Fruit fly (Drosophila melanogaster): ENCODE measurements around the gene CG8003.
A peak's percentile ranks its signal among the peaks of the same experiment; 100 is the strongest.

The CG8003 gene

DNA sequence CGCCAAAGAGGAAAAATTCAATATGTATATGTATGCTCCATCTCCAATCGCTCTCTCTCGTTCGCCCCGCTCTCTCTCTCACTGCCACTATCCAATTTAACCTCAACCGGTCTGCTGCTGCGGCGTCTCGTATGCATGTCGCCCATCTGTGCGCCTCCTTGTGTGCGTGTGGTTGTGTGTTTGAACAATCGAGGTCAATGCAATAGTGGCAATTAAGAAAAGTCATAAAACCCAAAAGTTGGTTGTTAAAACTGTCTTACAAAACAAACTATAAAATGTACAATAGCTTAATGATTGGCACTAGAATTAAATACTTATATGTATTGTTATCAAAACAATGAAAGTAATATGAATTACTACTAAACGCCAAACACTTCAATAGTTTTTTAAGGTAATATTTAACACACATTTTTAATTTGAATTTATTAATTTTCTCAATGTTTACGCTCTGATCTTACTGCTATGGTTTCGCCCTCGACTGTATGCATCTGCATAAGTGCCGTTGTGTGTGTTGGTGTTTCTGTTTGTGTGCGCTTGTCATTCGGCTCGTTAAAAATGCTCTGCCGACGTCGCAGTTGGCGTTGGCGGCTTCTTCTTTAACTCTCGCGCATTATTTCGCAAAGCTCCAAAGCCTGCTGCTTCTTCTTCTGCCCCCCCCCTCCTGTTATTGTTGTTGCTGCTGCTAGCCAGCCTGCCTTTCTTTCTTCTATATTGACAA, 4.3 kb downstream of the CG8003 start (continued):
- TF ChIP-seq CG6654 (GFP tag; optimal IDR thresholded peaks at IDR 0.05) (peak; percentile 82), Dp (GFP tag; optimal IDR thresholded peaks at IDR 0.05) (peak; percentile 22), D (optimal IDR thresholded peaks at IDR 0.05) (no peak), D (GFP tag; optimal IDR thresholded peaks at IDR 0.05) (peak; percentile 98), her (GFP tag; optimal IDR thresholded peaks at IDR 0.05) (peak; percentile 35), cato (GFP tag; optimal IDR thresholded peaks at IDR 0.05; ENCODE audit: borderline replicate concordance) (peak; percentile 96), CG15073 (GFP tag; optimal IDR thresholded peaks at IDR 0.05) (peak; percentile 79), HLH54F (GFP tag; optimal IDR thresholded peaks at IDR 0.05) (peak; percentile 81), sna (GFP tag; IDR thresholded peaks at IDR 0.05; ENCODE audit: partially characterized antibody) (no peak), CG8478 (optimal IDR thresholded peaks at IDR 0.05) (peak; percentile 72), ap (GFP tag; IDR thresholded peaks at IDR 0.05) (peak; percentile 86), CkIIα-i1 (GFP tag; IDR thresholded peaks at IDR 0.05) (no peak), Eip74EF (GFP tag; optimal IDR thresholded peaks at IDR 0.05) (peak in 1 of 2 experiments; percentile 99), CG6683 (GFP tag; optimal IDR thresholded peaks at IDR 0.05) (peak; percentile 94), Dad (GFP tag; optimal IDR thresholded peaks at IDR 0.05) (peak; percentile 78), Mes4 (GFP tag; optimal IDR thresholded peaks at IDR 0.05) (peak; percentile 84), ind (GFP tag; optimal IDR thresholded peaks at IDR 0.05) (peak; percentile 92), CG16863 (GFP tag; optimal IDR thresholded peaks at IDR 0.05) (peak; percentile 82), NC2β (GFP tag; optimal IDR thresholded peaks at IDR 0.05) (peak; percentile 83), CG12744 (GFP tag; optimal IDR thresholded peaks at IDR 0.05) (peak; percentile 85), CG3838 (GFP tag; optimal IDR thresholded peaks at IDR 0.05) (peak; percentile 76), CG13894 (tag; optimal IDR thresholded peaks at IDR 0.05) (peak; percentile 86), hth (optimal IDR thresholded peaks at IDR 0.05) (no peak), Gsc (GFP tag; IDR thresholded peaks at IDR 0.05) (no peak), gsb (GFP tag; IDR thresholded peaks at IDR 0.05) (peak; percentile 81), HLH4C (GFP tag; IDR thresholded peaks at IDR 0.05; ENCODE audit: partially characterized antibody) (no peak), grau (tag; optimal IDR thresholded peaks at IDR 0.05) (peak; percentile 97), Nf-YA (GFP tag; IDR thresholded peaks at IDR 0.05) (peak; percentile 65), CG6813 (GFP tag; optimal IDR thresholded peaks at IDR 0.05) (peak; percentile 98), CG3407 (GFP tag; optimal IDR thresholded peaks at IDR 0.05) (peak; percentile 96), sob (GFP tag; IDR thresholded peaks at IDR 0.05) (peak; percentile 85; the same call in 1 of the 2 replicates), schlank (tag; optimal IDR thresholded peaks at IDR 0.05) (peak; percentile 84), CG30431 (GFP tag; optimal IDR thresholded peaks at IDR 0.05) (peak; percentile 92), CG3281 (GFP tag; optimal IDR thresholded peaks at IDR 0.05) (peak; percentile 97), tup (GFP tag; optimal IDR thresholded peaks at IDR 0.05) (peak; percentile 70), chinmo (GFP tag; IDR thresholded peaks at IDR 0.05; ENCODE audit: partially characterized antibody) (peak; percentile 66; the same call in 3 of the 4 replicates), Xbp1 (GFP tag; optimal IDR thresholded peaks at IDR 0.05) (peak; percentile 95), CG10274 (GFP tag; optimal IDR thresholded peaks at IDR 0.05) (peak; percentile 89), Neu2 (GFP tag; optimal IDR thresholded peaks at IDR 0.05; ENCODE audit: borderline replicate concordance) (peak; percentile 71), fru (optimal IDR thresholded peaks at IDR 0.05) (no peak), CG8388 (GFP tag; optimal IDR thresholded peaks at IDR 0.05) (peak; percentile 98), CG6272 (GFP tag; IDR thresholded peaks at IDR 0.05) (peak; percentile 74), Dfd (GFP tag; optimal IDR thresholded peaks at IDR 0.05) (peak in 1 of 2 experiments; percentile 41), Mrtf (GFP tag; IDR thresholded peaks at IDR 0.05) (peak; percentile 85), sisA (GFP tag; IDR thresholded peaks at IDR 0.05) (peak; percentile 92), CG13424 (tag; optimal IDR thresholded peaks at IDR 0.05) (peak; percentile 99), CG6689 (GFP tag; IDR thresholded peaks at IDR 0.05) (peak; percentile 96), CG9876 (GFP tag; optimal IDR thresholded peaks at IDR 0.05) (peak; percentile 44), Hmx (GFP tag; optimal IDR thresholded peaks at IDR 0.05) (peak; percentile 87), Opbp (GFP tag; IDR thresholded peaks at IDR 0.05; ENCODE audit: partially characterized antibody) (no peak)

Data from whole organism, embryonic.